Worm (Caenorhabditis elegans) whole organism, mixed stage, embryonic: Measurements from ENCODE around the gene zig-10.

ENCODE experiments used
- M03D4.4 ChIP-seq: sonication (generic microtip); optimal IDR thresholded peaks from 2 replicates; lab custom pipeline; 2017; ENCODE audit warnings: mild to moderate bottlenecking, missing genetic modification characterization, missing compliant biosample characterization
- bed-3 ChIP-seq: fragments of 200-800 bp; sonication (Bioruptor generic); optimal IDR thresholded peaks from 3 replicates; lab custom pipeline; 2018; ENCODE audit warnings: mild to moderate bottlenecking, missing genetic modification characterization, moderate library complexity, missing compliant biosample characterization
- ceh-39 ChIP-seq: fragments of 150-350 bp; optimal IDR thresholded peaks from 2 replicates; lab custom pipeline; 2014; ENCODE audit warnings: missing biosample characterization, missing genetic modification characterization
- ceh-43 ChIP-seq: fragments of 200-800 bp; sonication (Bioruptor generic); optimal IDR thresholded peaks from 2 replicates; lab custom pipeline; 2018; ENCODE audit warnings: mild to moderate bottlenecking, missing genetic modification characterization, moderate library complexity, missing compliant biosample characterization
- ceh-83 ChIP-seq: fragments of 200-800 bp; sonication (Bioruptor generic); optimal IDR thresholded peaks from 2 replicates; lab custom pipeline; 2018; ENCODE audit warnings: mild to moderate bottlenecking, missing genetic modification characterization, missing compliant biosample characterization
- ces-1 ChIP-seq: fragments of 150-350 bp; optimal IDR thresholded peaks from 2 replicates; lab custom pipeline; 2014; ENCODE audit warnings: missing biosample characterization, missing genetic modification reagents, missing genetic modification characterization
- cnd-1 ChIP-seq: fragments of 200-800 bp; sonication (Bioruptor generic); optimal IDR thresholded peaks from 2 replicates; lab custom pipeline; 2018; ENCODE audit warnings: mild to moderate bottlenecking, missing genetic modification characterization, missing compliant biosample characterization
- drap-1 ChIP-seq: fragments of 200-800 bp; sonication (Bioruptor generic); optimal IDR thresholded peaks from 3 replicates; lab custom pipeline; 2018; ENCODE audit warnings: mild to moderate bottlenecking, missing genetic modification characterization, missing compliant biosample characterization
- elt-1 ChIP-seq: sonication (generic microtip); optimal IDR thresholded peaks from 2 replicates; lab custom pipeline; 2017; ENCODE audit warnings: missing genetic modification characterization, mild to moderate bottlenecking, missing compliant biosample characterization, antibody characterized with exemption, moderate library complexity, borderline replicate concordance; ENCODE audit not compliant: insufficient read depth
- elt-3 ChIP-seq: fragments of 150-350 bp; optimal IDR thresholded peaks from 2 replicates; lab custom pipeline; 2014; ENCODE audit warnings: missing biosample characterization, missing genetic modification characterization
- flh-1 ChIP-seq: fragments of 200-800 bp; sonication (Bioruptor generic); optimal IDR thresholded peaks from 2 replicates; lab custom pipeline; 2018; ENCODE audit warnings: mild to moderate bottlenecking, missing genetic modification characterization, moderate library complexity, missing compliant biosample characterization
- ham-2 ChIP-seq: fragments of 200-800 bp; sonication (Bioruptor generic); optimal IDR thresholded peaks from 2 replicates; lab custom pipeline; 2018; ENCODE audit warnings: mild to moderate bottlenecking, missing genetic modification characterization, missing compliant biosample characterization
- hlh-1 ChIP-seq: fragments of 150-350 bp; optimal IDR thresholded peaks from 2 replicates; lab custom pipeline; 2014; ENCODE audit warnings: missing biosample characterization, missing genetic modification reagents, missing genetic modification characterization
- lin-13 ChIP-seq: fragments of 150-350 bp; optimal IDR thresholded peaks from 2 replicates; lab custom pipeline; 2014; ENCODE audit warnings: missing biosample characterization, missing genetic modification characterization
- lin-32 ChIP-seq: fragments of 200-800 bp; sonication (Bioruptor generic); optimal IDR thresholded peaks from 2 replicates; lab custom pipeline; 2018; ENCODE audit warnings: mild to moderate bottlenecking, missing genetic modification characterization, missing compliant biosample characterization
- lsy-2 ChIP-seq: fragments of 150-350 bp; optimal IDR thresholded peaks from 2 replicates; lab custom pipeline; 2014; ENCODE audit warnings: missing biosample characterization, missing genetic modification characterization
- mab-5 ChIP-seq: fragments of 150-350 bp; optimal IDR thresholded peaks from 2 replicates; lab custom pipeline; 2014; ENCODE audit warnings: missing biosample characterization, missing genetic modification characterization
- mep-1 ChIP-seq: fragments of 150-350 bp; optimal IDR thresholded peaks from 2 replicates; lab custom pipeline; 2017; ENCODE audit warnings: missing biosample characterization, missing genetic modification reagents, missing genetic modification characterization, inconsistent platforms
- mls-2 ChIP-seq: sonication (generic microtip); optimal IDR thresholded peaks from 2 replicates; lab custom pipeline; 2016; ENCODE audit warnings: mild to moderate bottlenecking, missing genetic modification characterization, moderate library complexity, missing compliant biosample characterization
- nhr-12 ChIP-seq: fragments of 150-350 bp; optimal IDR thresholded peaks from 2 replicates; lab custom pipeline; 2014; ENCODE audit warnings: missing biosample characterization, missing genetic modification characterization
- nhr-2 ChIP-seq: fragments of 150-350 bp; optimal IDR thresholded peaks from 2 replicates; lab custom pipeline; 2014; ENCODE audit warnings: missing biosample characterization, missing genetic modification characterization
- nhr-237 ChIP-seq: fragments of 150-350 bp; optimal IDR thresholded peaks from 2 replicates; lab custom pipeline; 2014; ENCODE audit warnings: missing biosample characterization, missing genetic modification characterization
- nhr-28 ChIP-seq: fragments of 150-350 bp; optimal IDR thresholded peaks from 2 replicates; lab custom pipeline; 2014; ENCODE audit warnings: missing biosample characterization, missing genetic modification characterization
- nhr-76 ChIP-seq: sonication (generic microtip); optimal IDR thresholded peaks from 2 replicates; lab custom pipeline; 2017; ENCODE audit warnings: missing biosample characterization, missing genetic modification characterization
- pha-4 ChIP-seq: fragments of 150-350 bp; optimal IDR thresholded peaks from 2 replicates; lab custom pipeline; 2018; ENCODE audit warnings: missing biosample characterization, missing genetic modification reagents, missing genetic modification characterization
- sem-2 ChIP-seq: fragments of 200-800 bp; sonication (Bioruptor generic); optimal IDR thresholded peaks from 2 replicates; lab custom pipeline; 2018; ENCODE audit warnings: mild to moderate bottlenecking, missing genetic modification characterization, missing compliant biosample characterization
- snpc-4 ChIP-seq: fragments of 150-350 bp; optimal IDR thresholded peaks from 2 replicates; lab custom pipeline; 2014; ENCODE audit warnings: missing biosample characterization, missing genetic modification characterization
- sptf-1 ChIP-seq: sonication (generic microtip); optimal IDR thresholded peaks from 2 replicates; lab custom pipeline; 2017; ENCODE audit warnings: mild to moderate bottlenecking, missing genetic modification characterization, moderate library complexity, missing compliant biosample characterization
- tbx-8 ChIP-seq: fragments of 200-800 bp; sonication (Bioruptor generic); optimal IDR thresholded peaks from 2 replicates; lab custom pipeline; 2018; ENCODE audit warnings: mild to moderate bottlenecking, missing genetic modification characterization, moderate library complexity, missing compliant biosample characterization
- unc-120 ChIP-seq: sonication (generic microtip); optimal IDR thresholded peaks from 2 replicates; lab custom pipeline; 2017; ENCODE audit warnings: missing genetic modification characterization, missing compliant biosample characterization; ENCODE audit not compliant: poor library complexity, severe bottlenecking
- unc-39 ChIP-seq: fragments of 150-350 bp; optimal IDR thresholded peaks from 2 replicates; lab custom pipeline; 2014; ENCODE audit warnings: missing biosample characterization, missing genetic modification characterization
- unc-62 ChIP-seq: fragments of 150-350 bp; optimal IDR thresholded peaks from 2 replicates; lab custom pipeline; 2014; ENCODE audit warnings: missing biosample characterization, missing genetic modification reagents, missing genetic modification characterization
- zip-8 ChIP-seq: fragments of 150-350 bp; optimal IDR thresholded peaks from 2 replicates; lab custom pipeline; 2014; ENCODE audit warnings: missing biosample characterization, missing genetic modification characterization
- ztf-11 ChIP-seq: fragments of 150-350 bp; optimal IDR thresholded peaks from 2 replicates; lab custom pipeline; 2014; ENCODE audit warnings: missing biosample characterization, missing genetic modification characterization

Gene zig-10

ce11 chrII:6413788-6414187, 15.3 kb downstream of the zig-10 start:
- TF ChIP-seq ztf-11 (tag; lab: Kevin White, UChicago) (no peak), nhr-12 (no peak), unc-62 (GFP tag; lab: Kevin White, UChicago) (no peak), cnd-1 (tag; lab: Kevin White, UChicago) (no peak), unc-120 (tag; lab: Kevin White, UChicago) (no peak), mab-5 (tag; lab: Kevin White, UChicago) (no peak), ceh-43 (no peak), flh-1 (no peak), lsy-2 (no peak), mls-2 (no peak)

ce11 chrII:6417999-6418398, 19.5 kb downstream of the zig-10 start:
- TF ChIP-seq hlh-1 (peak; percentile 50), unc-120 (tag; lab: Kevin White, UChicago) (no peak), flh-1 (no peak), nhr-12 (no peak), mls-2 (peak; percentile 16), nhr-28 (tag; lab: Kevin White, UChicago) (no peak), cnd-1 (tag; lab: Kevin White, UChicago) (peak; percentile 55), snpc-4 (tag; lab: Kevin White, UChicago) (no peak), zip-8 (tag; lab: Kevin White, UChicago) (peak; percentile 95), nhr-2 (tag; lab: Kevin White, UChicago) (peak; percentile 95), unc-62 (GFP tag; lab: Kevin White, UChicago) (no peak), bed-3 (GFP tag; lab: Kevin White, UChicago) (no peak), ztf-11 (tag; lab: Kevin White, UChicago) (peak; percentile 71), tbx-8 (GFP tag; lab: Kevin White, UChicago) (no peak), lin-32 (GFP tag; lab: Kevin White, UChicago) (no peak), ces-1 (GFP tag; lab: Kevin White, UChicago) (no peak), ceh-43 (no peak), M03D4.4 (tag; lab: Kevin White, UChicago) (no peak), unc-39 (peak; percentile 26), elt-1 (no peak), nhr-237 (tag; lab: Kevin White, UChicago) (no peak), sptf-1 (tag; lab: Kevin White, UChicago) (peak; percentile 8), elt-3 (tag; lab: Kevin White, UChicago) (no peak), drap-1 (GFP tag; lab: Kevin White, UChicago) (no peak), lin-13 (tag; lab: Kevin White, UChicago) (no peak), ceh-39 (tag; lab: Kevin White, UChicago) (peak; percentile 30), ham-2 (GFP tag; lab: Kevin White, UChicago) (no peak), nhr-76 (tag; lab: Kevin White, UChicago) (no peak), mab-5 (tag; lab: Kevin White, UChicago) (no peak), mep-1 (tag; lab: Kevin White, UChicago) (no peak), sem-2 (no peak), pha-4 (tag; lab: Kevin White, UChicago) (no peak), ceh-83 (GFP tag; lab: Kevin White, UChicago) (no peak)
- TF ChIP-seq, all 35 proteins: peak for 9

- no peak for TF ChIP-seq sptf-1 (tag; lab: Kevin White, UChicago)
- no peak for TF ChIP-seq elt-1
These were observed 20.7 kb downstream of the zig-10 start for ce11 chrII:6419163-6419562.

- TF ChIP-seq elt-3 (tag; lab: Kevin White, UChicago) = no peak
- TF ChIP-seq ceh-39 (tag; lab: Kevin White, UChicago) = no peak
- no peak for TF ChIP-seq nhr-28 (tag; lab: Kevin White, UChicago)
- TF ChIP-seq nhr-237 (tag; lab: Kevin White, UChicago) = no peak
- TF ChIP-seq lsy-2 = no peak
- no peak for TF ChIP-seq mls-2
- TF ChIP-seq hlh-1 = no peak
- no peak for TF ChIP-seq ztf-11 (tag; lab: Kevin White, UChicago)
- no peak for TF ChIP-seq bed-3 (GFP tag; lab: Kevin White, UChicago)
- no peak for TF ChIP-seq ceh-43
- TF ChIP-seq sem-2 = no peak
- no peak for TF ChIP-seq unc-39
These were observed 24.3 kb downstream of the zig-10 start, which contains the start of gene K03H9.3 for ce11 chrII:6422812-6423211. K03H9.3 (plus strand) TSS chrII:6423112.
